Fruit fly (Drosophila melanogaster) S2 (cell line): ENCODE data around the gene CG44139.

Experiments used
- CG8478 ChIP-seq: fragments of >200 bp; optimal IDR thresholded peaks from 2 replicates; lab custom pipeline; 2018
- CTCF ChIP-seq, 2 experiments: fragments of >200 bp; optimal IDR thresholded peaks; 2 replicates each; lab custom pipeline; 2018

Gene CG44139

DNA sequence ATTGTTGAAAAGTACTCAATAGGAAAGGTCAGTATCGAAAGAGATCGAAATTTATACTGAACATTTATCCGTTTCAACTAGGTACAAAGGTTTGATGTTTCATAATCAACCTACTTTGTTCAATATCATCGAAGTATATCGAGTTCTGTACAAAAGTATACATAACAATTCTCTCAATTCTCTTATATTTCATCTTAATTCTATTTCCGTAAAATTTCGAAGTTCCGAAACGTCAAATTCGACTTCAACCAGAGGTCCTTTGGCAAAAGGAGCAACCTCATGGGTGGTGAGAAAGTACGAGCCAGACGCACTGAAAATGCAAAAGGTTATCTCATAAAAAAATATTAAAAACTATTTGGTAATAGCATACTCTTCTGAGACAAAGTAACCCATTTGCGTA lies 8.0 kb upstream of the CG44139 start, which contains the start of gene CG31948:
CG31948 (minus strand) TSS at position 101 of the 400 bp plus-strand sequence.
- TF ChIP-seq CG8478 = no peak
- TF ChIP-seq CTCF (optimal IDR thresholded peaks at IDR 0.05; lab: Kevin White, UChicago) = no peak

dm6 chr2L:2417865-2418264 lies 6.7 kb upstream of the CG44139 start, which contains the start of gene CG34448:
Gene CG34448, minus strand, starts transcription at chr2L:2417965.
- TF ChIP-seq CG8478 (no peak), CTCF (optimal IDR thresholded peaks at IDR 0.05; lab: Kevin White, UChicago) (no peak)

DNA sequence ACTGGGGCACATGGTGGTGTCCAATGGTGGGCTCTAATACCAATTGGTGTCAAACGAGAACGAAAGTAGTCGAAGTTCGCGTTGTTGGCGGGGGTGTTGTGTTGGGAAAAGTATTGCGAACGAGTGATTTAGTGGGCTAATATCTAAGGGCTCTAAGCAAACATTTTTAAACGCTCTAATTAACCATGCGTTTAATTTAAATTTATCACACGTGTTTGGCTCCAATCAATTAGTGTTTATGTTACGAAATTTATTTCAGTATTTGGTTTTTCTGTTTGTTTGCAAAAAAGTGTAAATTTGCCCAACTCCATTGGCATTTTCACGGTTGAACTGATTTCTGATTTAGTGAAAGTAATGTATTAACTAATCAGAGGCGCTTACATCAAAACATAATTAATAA lies 4.7 kb upstream of the CG44139 start, which contains the start of gene CG34447:
CG34447 (minus strand) TSS at position 101 of the 400 bp plus-strand sequence.
- TF ChIP-seq CTCF (optimal IDR thresholded peaks at IDR 0.05; lab: Kevin White, UChicago) (no peak), CG8478 (no peak)

- TF ChIP-seq CTCF (optimal IDR thresholded peaks at IDR 0.05; lab: Kevin White, UChicago) = no peak
- no peak for TF ChIP-seq CG8478
These were observed 4.1 kb upstream of the CG44139 start, which contains the start of gene CG9886 for dm6 chr2L:2420490-2420889. Gene CG9886, plus strand, starts transcription at chr2L:2420830.

DNA sequence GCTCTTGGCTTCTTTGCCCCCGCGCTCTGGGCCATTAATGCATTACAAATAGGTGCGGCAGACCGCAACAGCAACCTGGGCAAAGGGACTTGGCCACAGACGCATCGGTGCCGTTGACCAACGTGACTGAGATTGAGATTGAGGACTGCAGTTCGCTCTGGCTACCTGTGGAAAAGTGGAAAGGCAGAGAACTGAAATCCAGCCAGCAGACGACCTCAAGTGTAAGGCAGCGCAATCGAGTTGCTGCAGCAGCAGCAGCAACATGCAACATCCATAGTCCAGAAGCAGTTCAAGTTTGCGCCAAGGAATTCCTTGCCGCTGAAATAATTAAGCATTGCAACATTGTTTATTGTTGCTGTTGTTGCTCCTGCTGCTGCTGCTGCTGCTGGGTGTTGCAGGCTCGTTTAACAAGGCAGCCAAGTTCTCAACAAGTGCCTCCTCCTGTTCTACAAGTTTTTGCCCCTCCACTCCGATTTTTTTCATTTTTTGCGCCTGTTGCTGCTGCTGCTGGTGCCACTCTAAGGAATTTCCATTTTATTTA lies 1.1 kb downstream of the CG44139 start:
- TF ChIP-seq CG8478 (no peak), CTCF (optimal IDR thresholded peaks at IDR 0.05; lab: Kevin White, UChicago) (no peak)

DNA sequence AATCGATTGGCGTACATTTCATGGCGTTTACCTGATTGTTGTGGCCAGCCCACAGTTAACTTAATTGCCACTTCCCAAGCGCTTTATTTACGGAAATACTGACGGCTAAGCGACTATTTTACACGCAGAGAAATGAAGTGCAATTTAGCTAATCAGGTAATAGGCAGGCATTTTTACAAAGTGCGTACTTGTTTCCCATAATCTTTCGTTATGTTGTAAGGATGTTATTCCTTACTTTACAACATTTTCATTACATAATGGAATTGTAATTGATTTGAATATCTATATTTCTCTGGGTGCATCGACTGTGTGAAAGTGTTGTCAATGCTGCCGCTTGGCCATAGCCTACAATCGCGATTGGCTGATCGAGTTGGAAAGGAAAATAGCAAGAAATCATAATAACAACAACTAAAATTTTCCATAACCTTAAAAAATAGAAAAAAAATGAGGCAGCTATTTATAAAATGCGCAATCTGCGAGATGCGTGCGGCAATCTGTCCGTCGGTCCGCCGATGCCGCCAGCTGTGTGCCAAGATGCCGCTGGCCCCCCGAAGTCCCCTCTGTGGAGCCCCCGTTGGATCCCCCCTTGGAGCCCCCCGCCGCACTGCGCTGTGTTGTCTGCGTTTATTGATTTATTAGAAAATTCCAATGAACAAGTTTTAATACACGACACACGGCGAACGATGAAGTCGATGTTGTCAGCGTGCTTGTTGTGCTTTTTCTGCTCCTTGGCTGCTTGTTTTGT lies 2.0 kb downstream of the CG44139 start:
- TF ChIP-seq CG8478 = no peak
- TF ChIP-seq CTCF (optimal IDR thresholded peaks at IDR 0.05; lab: Kevin White, UChicago) = no peak

dm6 chr2L:2427384-2428208 lies 3.0 kb downstream of the CG44139 start:
- no peak for TF ChIP-seq CG8478
- no peak for TF ChIP-seq CTCF (optimal IDR thresholded peaks at IDR 0.05; lab: Kevin White, UChicago)

- TF ChIP-seq CG8478 (no peak), CTCF (optimal IDR thresholded peaks at IDR 0.05; lab: Kevin White, UChicago) (no peak)
These were observed 3.6 kb downstream of the CG44139 start, which contains the start of gene dpp for dm6 chr2L:2428209-2428488. Gene dpp, plus strand, starts transcription at chr2L:2428372.

DNA sequence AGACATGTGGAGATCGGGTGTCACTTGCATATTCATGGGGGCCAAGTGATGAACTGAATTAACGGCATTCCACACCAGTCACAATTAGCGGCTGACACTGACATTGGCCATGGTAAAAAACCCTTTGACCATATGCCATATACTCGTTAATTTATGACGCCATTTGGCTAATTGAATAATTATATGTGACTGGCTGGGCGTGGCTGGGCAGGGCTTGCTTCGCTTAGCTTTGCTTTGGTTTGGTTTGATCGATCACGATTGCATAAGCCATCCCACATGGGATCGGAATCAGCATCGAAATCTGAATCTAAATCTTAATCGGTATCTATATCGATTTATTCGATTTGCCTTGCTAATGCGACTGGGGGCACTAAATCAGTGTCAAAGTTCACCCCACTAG lies 5.0 kb downstream of the CG44139 start:
- no peak for TF ChIP-seq CTCF (optimal IDR thresholded peaks at IDR 0.05; lab: Kevin White, UChicago)

dm6 chr2L:2430251-2430650 lies 5.7 kb downstream of the CG44139 start:
- no peak for TF ChIP-seq CG8478
- TF ChIP-seq CTCF (optimal IDR thresholded peaks at IDR 0.05; lab: Kevin White, UChicago) = no peak

dm6 chr2L:2432809-2433493 lies 8.4 kb downstream of the CG44139 start:
- TF ChIP-seq CG8478 (no peak), CTCF (optimal IDR thresholded peaks at IDR 0.05; lab: Kevin White, UChicago) (no peak)

- no peak for TF ChIP-seq CG8478
- TF ChIP-seq CTCF (optimal IDR thresholded peaks at IDR 0.05; lab: Kevin White, UChicago) = no peak
These were observed 9.0 kb downstream of the CG44139 start for dm6 chr2L:2433494-2434054.

- TF ChIP-seq CG8478 = no peak
- TF ChIP-seq CTCF (optimal IDR thresholded peaks at IDR 0.05; lab: Kevin White, UChicago) = no peak
These were observed 9.6 kb downstream of the CG44139 start for dm6 chr2L:2434222-2434621.

- no peak for TF ChIP-seq CTCF (optimal IDR thresholded peaks at IDR 0.05; lab: Kevin White, UChicago)
- no peak for TF ChIP-seq CG8478
These were observed 11.7 kb downstream of the CG44139 start for dm6 chr2L:2436258-2436657.
